Worm (Caenorhabditis elegans) whole organism, L4 larva: ENCODE measurements around the gene C04A11.2.

Experiments
- aly-2 ChIP-seq: sonication (generic microtip); optimal IDR thresholded peaks from 2 replicates; lab custom pipeline; 2018; ENCODE audit warnings: missing biosample characterization, missing genetic modification characterization
- ama-1 ChIP-seq: fragments of 150-350 bp; optimal IDR thresholded peaks from 2 replicates; lab custom pipeline; 2014; ENCODE audit warnings: inconsistent platforms, mixed read lengths
- nhr-11 ChIP-seq: fragments of 150-350 bp; optimal IDR thresholded peaks from 2 replicates; lab custom pipeline; 2014; ENCODE audit warnings: missing biosample characterization, missing genetic modification characterization
- pha-4 ChIP-seq, 2 experiments: fragments of 150-350 bp in 1 of 2; fragments of 200-800 bp in 1 of 2; sonication (Bioruptor generic) in 1 of 2; IDR thresholded peaks in 1 of 2; optimal IDR thresholded peaks in 1 of 2; 2 replicates each; pipeline versions ENCODE4 v1.3.6 to Lab custom; 2014 to 2022; ENCODE audit warnings: missing genetic modification characterization in 2 of 2, missing genetic modification reagents in 2 of 2, missing biosample characterization in 1 of 2, missing compliant biosample characterization in 1 of 2

DNA sequence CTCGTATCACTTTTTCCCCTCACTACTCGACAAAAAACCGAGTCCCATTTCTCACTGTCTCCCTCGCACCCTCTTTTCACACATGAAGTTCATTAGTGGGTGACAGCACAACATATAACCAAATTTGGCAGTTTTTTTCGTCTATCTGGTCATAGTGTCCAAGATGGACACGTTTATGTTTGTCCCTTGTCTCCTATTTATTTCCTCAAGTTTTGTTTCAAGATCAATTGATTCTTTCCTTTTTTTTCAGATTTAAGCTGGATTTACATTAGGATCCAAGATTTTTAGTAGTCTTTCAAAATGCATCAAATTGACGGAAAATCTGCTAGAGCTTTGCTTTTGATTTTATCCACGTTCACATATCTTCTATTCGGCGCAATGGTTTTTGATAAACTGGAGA is 29.1 kb downstream of the C04A11.2 start, which contains the start of gene twk-20:
- no peak for TF ChIP-seq ama-1 (lab: Kevin White, UChicago)
- no peak for TF ChIP-seq aly-2 (tag; lab: Kevin White, UChicago)
- TF ChIP-seq pha-4 (GFP tag; IDR thresholded peaks at IDR 0.05; lab: Robert Waterston, UW): no peak
- TF ChIP-seq pha-4 (tag; optimal IDR thresholded peaks at IDR 0.05; lab: Kevin White, UChicago): no peak
- TF ChIP-seq nhr-11 (tag; lab: Kevin White, UChicago): no peak
